Worm (Caenorhabditis elegans) whole organism, L3 larva: ENCODE measurements around the gene F59D12.5.

Experiments used
- R02D3.7 ChIP-seq: fragments of 150-350 bp; optimal IDR thresholded peaks from 2 replicates; lab custom pipeline; 2014; ENCODE audit warnings: missing biosample characterization, missing genetic modification characterization
- ZK546.5 ChIP-seq: sonication (generic microtip); optimal IDR thresholded peaks from 2 replicates; lab custom pipeline; 2017; ENCODE audit warnings: missing biosample characterization, missing genetic modification characterization
- aly-2 ChIP-seq: fragments of 150-350 bp; optimal IDR thresholded peaks from 2 replicates; lab custom pipeline; 2014; ENCODE audit warnings: missing biosample characterization, missing genetic modification characterization
- ama-1 ChIP-seq: fragments of 150-350 bp; optimal IDR thresholded peaks from 2 replicates; lab custom pipeline; 2018
- ceh-16 ChIP-seq: sonication (generic microtip); optimal IDR thresholded peaks from 2 replicates; lab custom pipeline; 2017; ENCODE audit warnings: missing biosample characterization, missing genetic modification characterization
- ceh-28 ChIP-seq: fragments of 150-350 bp; optimal IDR thresholded peaks from 2 replicates; lab custom pipeline; 2014; ENCODE audit warnings: missing biosample characterization, missing genetic modification reagents, missing genetic modification characterization
- ceh-82 ChIP-seq: fragments of 150-350 bp; optimal IDR thresholded peaks from 2 replicates; lab custom pipeline; 2014; ENCODE audit warnings: missing biosample characterization, missing genetic modification characterization
- ceh-9 ChIP-seq: sonication (generic microtip); optimal IDR thresholded peaks from 2 replicates; lab custom pipeline; 2018; ENCODE audit warnings: missing biosample characterization, missing genetic modification characterization
- daf-12 ChIP-seq: fragments of 150-350 bp; optimal IDR thresholded peaks from 2 replicates; lab custom pipeline; 2014; ENCODE audit warnings: missing biosample characterization, missing genetic modification reagents, missing genetic modification characterization
- egl-27 ChIP-seq: sonication (generic microtip); optimal IDR thresholded peaks from 4 replicates; lab custom pipeline; 2017; ENCODE audit warnings: missing biosample characterization, missing genetic modification reagents, missing genetic modification characterization
- egl-5 ChIP-seq: fragments of 150-350 bp; optimal IDR thresholded peaks from 2 replicates; lab custom pipeline; 2017; ENCODE audit warnings: missing biosample characterization, missing genetic modification reagents, missing genetic modification characterization, inconsistent platforms
- elt-1 ChIP-seq: fragments of 150-350 bp; optimal IDR thresholded peaks from 2 replicates; lab custom pipeline; 2014; ENCODE audit warnings: missing biosample characterization, missing genetic modification characterization
- elt-2 ChIP-seq: sonication (generic microtip); optimal IDR thresholded peaks from 2 replicates; lab custom pipeline; 2016; ENCODE audit warnings: missing genetic modification reagents, mild to moderate bottlenecking, missing genetic modification characterization, missing compliant biosample characterization
- elt-3 ChIP-seq, 3 experiments: fragments of 150-350 bp in 1 of 3; sonication (generic microtip) in 2 of 3; optimal IDR thresholded peaks; 2 replicates in 2 of 3; 4 replicates in 1 of 3; lab custom pipeline; 2014 to 2017; ENCODE audit warnings: missing biosample characterization in 3 of 3, missing genetic modification characterization in 3 of 3
- eor-1 ChIP-seq, 2 experiments: fragments of 150-350 bp; optimal IDR thresholded peaks; 2 replicates each; lab custom pipeline; 2014 to 2018; ENCODE audit warnings: missing biosample characterization in 2 of 2, missing genetic modification characterization in 2 of 2
- fkh-10 ChIP-seq: sonication (generic microtip); optimal IDR thresholded peaks from 2 replicates; lab custom pipeline; 2017; ENCODE audit warnings: missing biosample characterization, missing genetic modification reagents, missing genetic modification characterization
- fkh-2 ChIP-seq: fragments of 150-350 bp; optimal IDR thresholded peaks from 2 replicates; lab custom pipeline; 2014; ENCODE audit warnings: missing biosample characterization, missing genetic modification reagents, missing genetic modification characterization
- fos-1 ChIP-seq: fragments of 150-350 bp; optimal IDR thresholded peaks from 2 replicates; lab custom pipeline; 2014; ENCODE audit warnings: missing biosample characterization, missing genetic modification characterization
- hmg-11 ChIP-seq: sonication (generic microtip); optimal IDR thresholded peaks from 2 replicates; lab custom pipeline; 2016; ENCODE audit warnings: missing genetic modification characterization, missing compliant biosample characterization
- jun-1 ChIP-seq: fragments of 150-350 bp; optimal IDR thresholded peaks from 2 replicates; lab custom pipeline; 2014; ENCODE audit warnings: missing biosample characterization, missing genetic modification reagents, missing genetic modification characterization
- lin-15B ChIP-seq: fragments of 150-350 bp; optimal IDR thresholded peaks from 2 replicates; lab custom pipeline; 2014; ENCODE audit warnings: missing biosample characterization, missing genetic modification characterization
- lin-39 ChIP-seq: fragments of 150-350 bp; optimal IDR thresholded peaks from 2 replicates; lab custom pipeline; 2018; ENCODE audit warnings: missing biosample characterization, missing genetic modification reagents, missing genetic modification characterization
- lsy-12 ChIP-seq: sonication (generic microtip); optimal IDR thresholded peaks from 2 replicates; lab custom pipeline; 2016; ENCODE audit warnings: mild to moderate bottlenecking, missing genetic modification characterization, missing compliant biosample characterization
- mdl-1 ChIP-seq: fragments of 150-350 bp; optimal IDR thresholded peaks from 2 replicates; lab custom pipeline; 2014; ENCODE audit warnings: missing biosample characterization, missing genetic modification characterization
- mml-1 ChIP-seq: fragments of 150-350 bp; sonication (generic microtip); optimal IDR thresholded peaks from 3 replicates; lab custom pipeline; 2014; ENCODE audit warnings: missing biosample characterization, missing genetic modification characterization
- nfya-1 ChIP-seq: sonication (generic microtip); optimal IDR thresholded peaks from 2 replicates; lab custom pipeline; 2017; ENCODE audit warnings: missing genetic modification characterization, mild to moderate bottlenecking, missing compliant biosample characterization, antibody characterized with exemption, moderate library complexity; ENCODE audit not compliant: insufficient read depth
- nhr-11 ChIP-seq: fragments of 150-350 bp; optimal IDR thresholded peaks from 2 replicates; lab custom pipeline; 2014; ENCODE audit warnings: missing biosample characterization, missing genetic modification characterization
- nhr-12 ChIP-seq: fragments of 150-350 bp; optimal IDR thresholded peaks from 2 replicates; lab custom pipeline; 2014; ENCODE audit warnings: missing biosample characterization, missing genetic modification characterization
- nhr-23 ChIP-seq: fragments of 150-350 bp; optimal IDR thresholded peaks from 2 replicates; lab custom pipeline; 2014; ENCODE audit warnings: missing biosample characterization, missing genetic modification reagents, missing genetic modification characterization
- nhr-237 ChIP-seq: fragments of 150-350 bp; optimal IDR thresholded peaks from 2 replicates; lab custom pipeline; 2014; ENCODE audit warnings: missing biosample characterization, missing genetic modification characterization
- nhr-25 ChIP-seq: sonication (generic microtip); optimal IDR thresholded peaks from 2 replicates; lab custom pipeline; 2017; ENCODE audit warnings: missing biosample characterization, missing genetic modification characterization
- nhr-28 ChIP-seq: fragments of 150-350 bp; optimal IDR thresholded peaks from 2 replicates; lab custom pipeline; 2014; ENCODE audit warnings: missing biosample characterization, missing genetic modification characterization
- nhr-43 ChIP-seq: sonication (generic microtip); optimal IDR thresholded peaks from 2 replicates; lab custom pipeline; 2016; ENCODE audit warnings: mild to moderate bottlenecking, missing genetic modification characterization, missing compliant biosample characterization; ENCODE audit not compliant: poor library complexity, severe bottlenecking
- nhr-67 ChIP-seq: fragments of 150-350 bp; optimal IDR thresholded peaks from 2 replicates; lab custom pipeline; 2014; ENCODE audit warnings: missing biosample characterization, missing genetic modification characterization
- nhr-76 ChIP-seq: fragments of 150-350 bp; sonication (generic microtip); optimal IDR thresholded peaks from 5 replicates; lab custom pipeline; 2014; ENCODE audit warnings: missing biosample characterization, missing genetic modification characterization
- nhr-77 ChIP-seq: fragments of 150-350 bp; optimal IDR thresholded peaks from 2 replicates; lab custom pipeline; 2014; ENCODE audit warnings: missing biosample characterization, missing genetic modification characterization
- pha-4 ChIP-seq: fragments of 150-350 bp; optimal IDR thresholded peaks from 2 replicates; lab custom pipeline; 2014; ENCODE audit warnings: missing biosample characterization, missing genetic modification reagents, missing genetic modification characterization
- pqm-1 ChIP-seq: fragments of 150-350 bp; optimal IDR thresholded peaks from 2 replicates; lab custom pipeline; 2017; ENCODE audit warnings: missing biosample characterization, missing genetic modification characterization, inconsistent platforms
- sea-2 ChIP-seq: fragments of 150-350 bp; sonication (generic microtip); optimal IDR thresholded peaks from 4 replicates; lab custom pipeline; 2014; ENCODE audit warnings: missing biosample characterization, missing genetic modification reagents, missing genetic modification characterization
- skn-1 ChIP-seq: fragments of 150-350 bp; optimal IDR thresholded peaks from 2 replicates; lab custom pipeline; 2014; ENCODE audit warnings: missing biosample characterization, missing genetic modification characterization
- snpc-4 ChIP-seq: fragments of 150-350 bp; optimal IDR thresholded peaks from 2 replicates; lab custom pipeline; 2014; ENCODE audit warnings: missing biosample characterization, missing genetic modification characterization
- tbx-2 ChIP-seq: sonication (generic microtip); optimal IDR thresholded peaks from 2 replicates; lab custom pipeline; 2016; ENCODE audit warnings: mild to moderate bottlenecking, missing genetic modification characterization, missing compliant biosample characterization
- unc-39 ChIP-seq: sonication (generic microtip); optimal IDR thresholded peaks from 4 replicates; lab custom pipeline; 2017; ENCODE audit warnings: missing biosample characterization, missing genetic modification characterization
- unc-62 ChIP-seq: fragments of 150-350 bp; sonication (generic microtip); optimal IDR thresholded peaks from 4 replicates; lab custom pipeline; 2014; ENCODE audit warnings: missing biosample characterization, missing genetic modification reagents, missing genetic modification characterization
- zag-1 ChIP-seq: fragments of 150-350 bp; optimal IDR thresholded peaks from 2 replicates; lab custom pipeline; 2014; ENCODE audit warnings: missing biosample characterization, missing genetic modification characterization
- ztf-11 ChIP-seq: fragments of 150-350 bp; optimal IDR thresholded peaks from 2 replicates; lab custom pipeline; 2014; ENCODE audit warnings: missing biosample characterization, missing genetic modification characterization
- ztf-4 ChIP-seq: fragments of 150-350 bp; optimal IDR thresholded peaks from 2 replicates; lab custom pipeline; 2014; ENCODE audit warnings: missing biosample characterization, missing genetic modification characterization

The F59D12.5 gene

ce11 chrX:15606585-15607276, 40.4 kb downstream of the F59D12.5 start, which contains the start of gene rab-14:
Gene rab-14 (minus strand): TSS chrX:15606635.
- TF ChIP-seq nhr-77 (tag; lab: Kevin White, UChicago) (no peak), nhr-25 (tag; lab: Kevin White, UChicago) (peak; percentile 48), nfya-1 (tag; lab: Kevin White, UChicago) (peak; percentile 84), tbx-2 (tag; lab: Kevin White, UChicago) (peak; percentile 16), ama-1 (lab: Kevin White, UChicago) (peak; percentile 37), fkh-10 (GFP tag; lab: Kevin White, UChicago) (peak; percentile 61), mdl-1 (tag; lab: Kevin White, UChicago) (peak; percentile 93), ztf-11 (tag; lab: Kevin White, UChicago) (no peak), nhr-28 (tag; lab: Kevin White, UChicago) (no peak), egl-5 (tag; lab: Kevin White, UChicago) (peak; percentile 47), ceh-16 (tag; lab: Kevin White, UChicago) (no peak), snpc-4 (tag; lab: Kevin White, UChicago) (peak; percentile 35), hmg-11 (tag; lab: Kevin White, UChicago) (peak; percentile 73), unc-62 (GFP tag; lab: Kevin White, UChicago) (peak; percentile 62), elt-1 (peak; percentile 6), fkh-2 (tag; lab: Kevin White, UChicago) (no peak), elt-3 (tag; optimal IDR thresholded peaks at IDR 0.05; lab: Kevin White, UChicago) (no peak), pha-4 (peak; percentile 36), daf-12 (tag; lab: Kevin White, UChicago) (no peak), unc-39 (no peak), jun-1 (tag; lab: Kevin White, UChicago) (peak; percentile 28), ceh-28 (peak; percentile 54), sea-2 (GFP tag; lab: Kevin White, UChicago) (no peak), nhr-43 (tag; lab: Kevin White, UChicago) (no peak), skn-1 (tag; lab: Kevin White, UChicago) (peak; percentile 13), aly-2 (no peak), mml-1 (tag; lab: Kevin White, UChicago) (no peak), R02D3.7 (tag; lab: Kevin White, UChicago) (peak; percentile 49), egl-27 (tag; lab: Kevin White, UChicago) (peak; percentile 54), pqm-1 (tag; lab: Kevin White, UChicago) (no peak), nhr-23 (tag; lab: Kevin White, UChicago) (peak; percentile 86), zag-1 (tag; lab: Kevin White, UChicago) (peak; percentile 32), nhr-12 (no peak), eor-1 (tag; optimal IDR thresholded peaks at IDR 0.05; lab: Kevin White, UChicago) (no peak), ZK546.5 (tag; lab: Kevin White, UChicago) (no peak), elt-2 (tag; lab: Kevin White, UChicago) (no peak), lin-15B (tag; lab: Kevin White, UChicago) (peak; percentile 45), nhr-76 (no peak), lsy-12 (tag; lab: Kevin White, UChicago) (peak; percentile 62), lin-39 (tag; lab: Kevin White, UChicago) (peak; percentile 91), ceh-9 (tag; lab: Kevin White, UChicago) (no peak), nhr-237 (tag; lab: Kevin White, UChicago) (no peak), nhr-11 (tag; lab: Kevin White, UChicago) (no peak), nhr-67 (tag; lab: Kevin White, UChicago) (no peak), ztf-4 (no peak), ceh-82 (no peak), fos-1 (no peak)
